Fruit fly (Drosophila melanogaster) whole organism, embryonic: ENCODE data around the gene CG8149.

Source experiments
- Abd-B ChIP-seq: fragments of 200-800 bp; sonication (Bioruptor generic); optimal IDR thresholded peaks from 2 replicates; lab custom pipeline; 2018; ENCODE audit warnings: missing biosample characterization, mild to moderate bottlenecking, missing genetic modification characterization, moderate library complexity
- Asciz ChIP-seq: fragments of 200-800 bp; sonication (Bioruptor generic); optimal IDR thresholded peaks from 2 replicates; lab custom pipeline; 2017; ENCODE audit warnings: missing biosample characterization, mild to moderate bottlenecking, missing genetic modification characterization, missing genetic modification reagents
- Bgb ChIP-seq: fragments of 200-800 bp; sonication (Bioruptor generic); IDR thresholded peaks from 2 replicates; pipeline ENCODE4 v1.3.6; 2022; ENCODE audit warnings: missing biosample characterization, missing genetic modification characterization; ENCODE audit not compliant: partially characterized antibody
- CG1024 ChIP-seq: fragments of 200-800 bp; sonication (Bioruptor generic); IDR thresholded peaks from 2 replicates; pipeline ENCODE4 v1.3.6; 2022; ENCODE audit warnings: missing biosample characterization, missing genetic modification characterization
- CG10321 ChIP-seq: fragments of 200-800 bp; sonication (Bioruptor generic); IDR thresholded peaks from 2 replicates; pipeline ENCODE4 v1.3.6; 2022; ENCODE audit warnings: missing biosample characterization, missing genetic modification characterization
- CG1233 ChIP-seq: fragments of 200-800 bp; sonication (Bioruptor generic); optimal IDR thresholded peaks from 4 replicates; lab custom pipeline; 2018; ENCODE audit warnings: missing biosample characterization, mild to moderate bottlenecking, missing genetic modification characterization
- CG13287 ChIP-seq: fragments of 200-800 bp; sonication (Bioruptor generic); IDR thresholded peaks from 2 replicates; pipeline ENCODE4 v1.3.6; 2022; ENCODE audit warnings: missing biosample characterization, missing genetic modification characterization; ENCODE audit not compliant: partially characterized antibody
- CG13296 ChIP-seq: fragments of 200-800 bp; sonication (Bioruptor generic); optimal IDR thresholded peaks from 3 replicates; lab custom pipeline; 2018; ENCODE audit warnings: missing biosample characterization, mild to moderate bottlenecking, missing genetic modification characterization
- CG15479 ChIP-seq: fragments of 200-800 bp; sonication (Bioruptor generic); optimal IDR thresholded peaks from 3 replicates; lab custom pipeline; 2019; ENCODE audit warnings: missing biosample characterization, mild to moderate bottlenecking, missing genetic modification characterization, moderate library complexity
- CG1603 ChIP-seq: fragments of 200-800 bp; sonication (Bioruptor generic); optimal IDR thresholded peaks from 2 replicates; lab custom pipeline; 2019; ENCODE audit warnings: missing biosample characterization, mild to moderate bottlenecking, missing genetic modification characterization, moderate library complexity
- CG32532 ChIP-seq: fragments of 200-800 bp; sonication (Bioruptor generic); IDR thresholded peaks from 2 replicates; pipeline ENCODE4 v1.3.6; 2022; ENCODE audit warnings: missing biosample characterization, missing genetic modification characterization
- CG33213 ChIP-seq: fragments of 200-800 bp; sonication (Bioruptor generic); optimal IDR thresholded peaks from 3 replicates; lab custom pipeline; 2016; ENCODE audit warnings: missing biosample characterization, missing genetic modification characterization
- CG4282 ChIP-seq: fragments of 200-800 bp; sonication (Bioruptor generic); optimal IDR thresholded peaks from 2 replicates; lab custom pipeline; 2016; ENCODE audit warnings: missing biosample characterization, missing genetic modification characterization
- CG43689 ChIP-seq: fragments of 200-800 bp; sonication (Bioruptor generic); IDR thresholded peaks from 2 replicates; pipeline ENCODE4 v1.3.6; 2022; ENCODE audit warnings: missing biosample characterization, missing genetic modification characterization
- CG6175 ChIP-seq: fragments of 200-800 bp; sonication (Bioruptor generic); IDR thresholded peaks from 3 replicates; pipeline ENCODE4 v1.3.6; 2022; ENCODE audit warnings: missing biosample characterization, missing genetic modification characterization
- CG6791 ChIP-seq: fragments of 200-800 bp; sonication (Bioruptor generic); IDR thresholded peaks from 3 replicates; pipeline ENCODE4 v1.3.6; 2022; ENCODE audit warnings: missing biosample characterization, missing genetic modification characterization; ENCODE audit not compliant: partially characterized antibody
- CG6854 ChIP-seq: fragments of 200-800 bp; sonication (Bioruptor generic); optimal IDR thresholded peaks from 3 replicates; lab custom pipeline; 2017; ENCODE audit warnings: missing biosample characterization, mild to moderate bottlenecking, missing genetic modification characterization
- CG9727 ChIP-seq: fragments of 200-800 bp; sonication (Bioruptor generic); optimal IDR thresholded peaks from 3 replicates; lab custom pipeline; 2017; ENCODE audit warnings: missing biosample characterization, mild to moderate bottlenecking, missing genetic modification characterization
- CoRest ChIP-seq: fragments of 200-800 bp; sonication (Bioruptor generic); optimal IDR thresholded peaks from 3 replicates; lab custom pipeline; 2018; ENCODE audit warnings: missing biosample characterization, mild to moderate bottlenecking, missing genetic modification characterization, moderate library complexity
- D ChIP-seq, 2 experiments: fragments of 200-800 bp in 1 of 2; fragments of >200 bp in 1 of 2; sonication (Bioruptor generic) in 1 of 2; optimal IDR thresholded peaks; 2 replicates in 1 of 2; 3 replicates in 1 of 2; lab custom pipeline; 2017; ENCODE audit warnings: mild to moderate bottlenecking in 1 of 2, missing biosample characterization in 1 of 2, missing genetic modification characterization in 1 of 2, missing genetic modification reagents in 1 of 2
- Dek ChIP-seq: fragments of 200-800 bp; sonication (Bioruptor generic); optimal IDR thresholded peaks from 3 replicates; lab custom pipeline; 2019; ENCODE audit warnings: missing biosample characterization, mild to moderate bottlenecking, missing genetic modification characterization, moderate library complexity
- Jarid2 ChIP-seq: fragments of 200-800 bp; sonication (Bioruptor generic); optimal IDR thresholded peaks from 3 replicates; lab custom pipeline; 2017; ENCODE audit warnings: mild to moderate bottlenecking, missing biosample characterization, missing genetic modification reagents, missing genetic modification characterization
- Med ChIP-seq: fragments of 200-800 bp; sonication (Bioruptor generic); peaks from one replicate; lab custom pipeline; 2016; ENCODE audit warnings: missing biosample characterization, missing genetic modification characterization, mild to moderate bottlenecking, inconsistent platforms, moderate library complexity
- Mes4 ChIP-seq: fragments of 200-800 bp; sonication (Bioruptor generic); optimal IDR thresholded peaks from 2 replicates; lab custom pipeline; 2016; ENCODE audit warnings: missing biosample characterization, missing genetic modification characterization
- Myb ChIP-seq: fragments of 200-800 bp; sonication (Bioruptor generic); optimal IDR thresholded peaks from 2 replicates; lab custom pipeline; 2016; ENCODE audit warnings: missing biosample characterization, missing genetic modification characterization
- NFAT ChIP-seq: fragments of 200-800 bp; sonication (Bioruptor generic); IDR thresholded peaks from 2 replicates; pipeline ENCODE4 v1.3.6; 2022; ENCODE audit warnings: missing biosample characterization, missing genetic modification characterization
- Rx ChIP-seq: fragments of 200-800 bp; sonication (Bioruptor generic); IDR thresholded peaks from 2 replicates; pipeline ENCODE4 v1.3.6; 2022; ENCODE audit warnings: missing biosample characterization, missing genetic modification characterization
- Stat92E ChIP-seq, 3 experiments: fragments of >200 bp in 2 of 3; fragments of 200-800 bp in 1 of 3; sonication (Bioruptor generic) in 1 of 3; optimal IDR thresholded peaks; 2 replicates each; lab custom pipeline; 2017 to 2019; ENCODE audit warnings: missing biosample characterization in 3 of 3, missing genetic modification characterization in 3 of 3, mild to moderate bottlenecking in 1 of 3, moderate library complexity in 1 of 3
- YL-1 ChIP-seq: fragments of 200-800 bp; sonication (Bioruptor generic); optimal IDR thresholded peaks from 3 replicates; lab custom pipeline; 2017; ENCODE audit warnings: missing biosample characterization, mild to moderate bottlenecking, missing genetic modification characterization
- abd-A ChIP-seq: fragments of 200-800 bp; sonication (Bioruptor generic); optimal IDR thresholded peaks from 3 replicates; lab custom pipeline; 2019; ENCODE audit warnings: missing biosample characterization, mild to moderate bottlenecking, missing genetic modification characterization, moderate library complexity
- bigmax ChIP-seq: fragments of 200-800 bp; sonication (Bioruptor generic); optimal IDR thresholded peaks from 2 replicates; lab custom pipeline; 2018; ENCODE audit warnings: missing biosample characterization, mild to moderate bottlenecking, missing genetic modification characterization
- bowl ChIP-seq: fragments of 200-800 bp; sonication (Bioruptor generic); IDR thresholded peaks from 2 replicates; pipeline ENCODE4 v1.3.6; 2022; ENCODE audit warnings: missing biosample characterization, missing genetic modification characterization
- btn ChIP-seq: fragments of 200-800 bp; sonication (Bioruptor generic); optimal IDR thresholded peaks from 2 replicates; lab custom pipeline; 2016; ENCODE audit warnings: missing biosample characterization, missing genetic modification characterization
- dmrt99B ChIP-seq: fragments of 200-800 bp; sonication (Bioruptor generic); optimal IDR thresholded peaks from 2 replicates; lab custom pipeline; 2018; ENCODE audit warnings: missing biosample characterization, mild to moderate bottlenecking, missing genetic modification characterization, moderate library complexity
- dpn ChIP-seq, 2 experiments: fragments of 200-800 bp; sonication (Bioruptor generic); optimal IDR thresholded peaks; 3 replicates each; lab custom pipeline; 2016; ENCODE audit warnings: missing biosample characterization in 2 of 2, missing genetic modification characterization in 2 of 2
- en ChIP-seq: fragments of 200-800 bp; sonication (Bioruptor generic); optimal IDR thresholded peaks from 2 replicates; lab custom pipeline; 2016; ENCODE audit warnings: missing biosample characterization, missing genetic modification characterization
- gcm2 ChIP-seq: fragments of 200-800 bp; sonication (Bioruptor generic); optimal IDR thresholded peaks from 2 replicates; lab custom pipeline; 2016; ENCODE audit warnings: missing biosample characterization, missing genetic modification characterization
- hkb ChIP-seq, 2 experiments: fragments of 200-800 bp in 1 of 2; fragments of >200 bp in 1 of 2; sonication (Bioruptor generic) in 1 of 2; IDR thresholded peaks in 1 of 2; optimal IDR thresholded peaks in 1 of 2; 2 replicates each; pipeline versions ENCODE4 v1.3.6 to Lab custom; 2017 to 2022; ENCODE audit warnings: missing biosample characterization in 1 of 2, missing genetic modification characterization in 1 of 2
- mam ChIP-seq: fragments of 200-800 bp; sonication (Bioruptor generic); optimal IDR thresholded peaks from 3 replicates; lab custom pipeline; 2016; ENCODE audit warnings: missing biosample characterization, missing genetic modification characterization
- nau ChIP-seq: fragments of 200-800 bp; sonication (Bioruptor generic); optimal IDR thresholded peaks from 3 replicates; lab custom pipeline; 2017; ENCODE audit warnings: missing biosample characterization, mild to moderate bottlenecking, missing genetic modification characterization, missing genetic modification reagents
- peb ChIP-seq: fragments of 200-800 bp; sonication (Bioruptor generic); IDR thresholded peaks from 2 replicates; pipeline ENCODE4 v1.3.6; 2022; ENCODE audit warnings: missing biosample characterization, missing genetic modification characterization
- pnt ChIP-seq: fragments of 200-800 bp; sonication (Bioruptor generic); optimal IDR thresholded peaks from 3 replicates; lab custom pipeline; 2016; ENCODE audit warnings: missing biosample characterization, missing genetic modification characterization
- prd ChIP-seq, 3 experiments: fragments of >200 bp in 2 of 3; fragments of 200-800 bp in 1 of 3; sonication (Bioruptor generic) in 1 of 3; optimal IDR thresholded peaks in 2 of 3; IDR thresholded peaks in 1 of 3; 2 replicates in 2 of 3; 3 replicates in 1 of 3; pipeline versions ENCODE4 v1.3.6 to Lab custom; 2017 to 2022; ENCODE audit warnings: missing biosample characterization in 1 of 3, missing genetic modification characterization in 1 of 3
- sr ChIP-seq: fragments of 200-800 bp; sonication (Bioruptor generic); IDR thresholded peaks from 3 replicates; pipeline ENCODE4 v1.3.6; 2022; ENCODE audit warnings: missing biosample characterization, missing genetic modification characterization
- stc ChIP-seq: fragments of 200-800 bp; sonication (Bioruptor generic); IDR thresholded peaks from 2 replicates; pipeline ENCODE4 v1.3.6; 2022; ENCODE audit warnings: missing biosample characterization, missing genetic modification characterization
- trh ChIP-seq: fragments of 200-800 bp; sonication (Bioruptor generic); optimal IDR thresholded peaks from 2 replicates; lab custom pipeline; 2016; ENCODE audit warnings: missing biosample characterization, missing genetic modification characterization
- tup ChIP-seq: fragments of 200-800 bp; sonication (Bioruptor generic); optimal IDR thresholded peaks from 2 replicates; lab custom pipeline; 2016; ENCODE audit warnings: missing biosample characterization, mild to moderate bottlenecking, missing genetic modification characterization, moderate library complexity
- yki ChIP-seq: fragments of >200 bp; optimal IDR thresholded peaks from 3 replicates; lab custom pipeline; 2018
- z ChIP-seq: fragments of 200-800 bp; sonication (Bioruptor generic); IDR thresholded peaks from 3 replicates; pipeline ENCODE4 v1.3.6; 2022; ENCODE audit warnings: missing biosample characterization, missing genetic modification characterization
- zfh2 ChIP-seq: fragments of 200-800 bp; sonication (Bioruptor generic); optimal IDR thresholded peaks from 2 replicates; lab custom pipeline; 2016; ENCODE audit warnings: missing biosample characterization, missing genetic modification characterization

The CG8149 gene

DNA sequence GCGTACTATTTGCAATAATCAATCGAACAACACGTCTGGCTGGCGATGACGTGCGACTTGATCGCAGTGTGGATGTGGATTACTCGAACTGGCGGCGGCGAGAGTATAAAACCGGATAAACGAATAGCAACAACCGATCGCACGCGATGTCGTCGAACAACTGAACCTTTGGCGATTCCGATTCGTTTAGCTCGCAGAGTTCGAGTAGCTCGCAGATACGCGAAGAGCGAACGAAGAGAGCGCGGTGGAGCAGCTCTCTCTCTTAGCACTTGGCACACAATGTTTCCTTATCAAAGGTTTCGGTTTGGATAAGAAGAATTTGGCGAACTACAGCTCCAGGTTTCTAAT is 2.1 kb upstream of the CG8149 start, which contains the start of gene RhoL (continued):
- TF ChIP-seq Mes4 (GFP tag; lab: Kevin White, UChicago) (no peak), CG13287 (GFP tag; lab: Robert Waterston, UW) (peak; percentile 73), CoRest (tag; lab: Kevin White, UChicago) (no peak), CG33213 (GFP tag; lab: Kevin White, UChicago) (no peak), bigmax (GFP tag; lab: Kevin White, UChicago) (no peak), dmrt99B (no peak), NFAT (GFP tag; lab: Robert Waterston, UW) (0 out of 2 replicates have a peak, but pooled peaks have one; percentile 21), bowl (GFP tag; lab: Robert Waterston, UW) (peak; percentile 70), CG4282 (GFP tag; lab: Kevin White, UChicago) (no peak), CG32532 (GFP tag; lab: Robert Waterston, UW) (peak; percentile 68), Asciz (GFP tag; lab: Kevin White, UChicago) (no peak), sr (GFP tag; lab: Robert Waterston, UW) (no peak), trh (GFP tag; lab: Kevin White, UChicago) (no peak), tup (GFP tag; lab: Kevin White, UChicago) (no peak), CG9727 (no peak), Abd-B (no peak), CG43689 (GFP tag; lab: Robert Waterston, UW) (no peak), abd-A (tag; lab: Kevin White, UChicago) (no peak), Med (GFP tag; lab: Kevin White, UChicago) (peak; percentile 88), CG1024 (0 out of 2 replicates have a peak, but pooled peaks have one; percentile 23), dpn (GFP tag; optimal IDR thresholded peaks at IDR 0.05; lab: Kevin White, UChicago) (no peak), CG13296 (GFP tag; lab: Kevin White, UChicago) (peak; percentile 54), peb (no peak), en (no peak), hkb (optimal IDR thresholded peaks at IDR 0.05; lab: Kevin White, UChicago) (no peak), hkb (GFP tag; IDR thresholded peaks at IDR 0.05; lab: Robert Waterston, UW) (peak; percentile 67; the same call in 1 of the 2 replicates), CG6175 (no peak), CG6791 (no peak; the same call in 2 of the 3 replicates), gcm2 (GFP tag; lab: Kevin White, UChicago) (no peak), YL-1 (GFP tag; lab: Kevin White, UChicago) (no peak), Dek (no peak), CG10321 (GFP tag; lab: Robert Waterston, UW) (no peak), Jarid2 (GFP tag; lab: Kevin White, UChicago) (peak; percentile 98), D (optimal IDR thresholded peaks at IDR 0.05; lab: Kevin White, UChicago) (no peak), D (GFP tag; optimal IDR thresholded peaks at IDR 0.05; lab: Kevin White, UChicago) (no peak), Rx (no peak), yki (lab: Kevin White, UChicago) (peak; percentile 75), Stat92E (GFP tag; optimal IDR thresholded peaks at IDR 0.05; lab: Kevin White, UChicago) (peak in 1 of 3 experiments; percentile 49), zfh2 (no peak), stc (no peak), CG1603 (tag; lab: Kevin White, UChicago) (no peak), nau (GFP tag; lab: Kevin White, UChicago) (peak; percentile 37), z (no peak), CG1233 (GFP tag; lab: Kevin White, UChicago) (no peak), prd (optimal IDR thresholded peaks at IDR 0.05; lab: Kevin White, UChicago) (no peak), prd (GFP tag; IDR thresholded peaks at IDR 0.05; lab: Robert Waterston, UW) (no peak), CG15479 (GFP tag; lab: Kevin White, UChicago) (no peak), CG6854 (GFP tag; lab: Kevin White, UChicago) (peak; percentile 49), mam (GFP tag; lab: Kevin White, UChicago) (no peak), Bgb (GFP tag; lab: Robert Waterston, UW) (peak; percentile 59; the same call in 1 of the 2 replicates), Myb (no peak), pnt (no peak), btn (GFP tag; lab: Kevin White, UChicago) (no peak)
